Fruit fly (Drosophila melanogaster) whole organism, embryonic: ENCODE measurements around the gene Ptp4E.

Experiments used
- Asciz ChIP-seq: fragments of 200-800 bp; sonication (Bioruptor generic); optimal IDR thresholded peaks from 2 replicates; lab custom pipeline; 2017; ENCODE audit warnings: missing biosample characterization, mild to moderate bottlenecking, missing genetic modification characterization, missing genetic modification reagents
- Atf-2 ChIP-seq: fragments of 200-800 bp; sonication (Bioruptor generic); optimal IDR thresholded peaks from 2 replicates; lab custom pipeline; 2016; ENCODE audit warnings: missing biosample characterization, missing genetic modification characterization
- Awh ChIP-seq: fragments of 200-800 bp; sonication (Bioruptor generic); IDR thresholded peaks from 2 replicates; pipeline ENCODE4, ENCODE4 v1.3.6; 2022; ENCODE audit warnings: missing biosample characterization, missing genetic modification characterization
- B-H1 ChIP-seq: fragments of 200-800 bp; sonication (Bioruptor generic); IDR thresholded peaks from 3 replicates; pipeline ENCODE4 v1.3.6; 2022; ENCODE audit warnings: missing biosample characterization, missing genetic modification characterization
- Bdp1 ChIP-seq: fragments of 200-800 bp; sonication (Bioruptor generic); optimal IDR thresholded peaks from 3 replicates; lab custom pipeline; 2016; ENCODE audit warnings: missing biosample characterization, missing genetic modification characterization
- CG10431 ChIP-seq: fragments of 200-800 bp; sonication (Bioruptor generic); optimal IDR thresholded peaks from 3 replicates; lab custom pipeline; 2018; ENCODE audit warnings: missing biosample characterization, mild to moderate bottlenecking, missing genetic modification characterization
- CG11093 ChIP-seq: fragments of 200-800 bp; sonication (Bioruptor generic); IDR thresholded peaks from 3 replicates; pipeline ENCODE4 v1.3.6; 2022; ENCODE audit warnings: missing biosample characterization, missing genetic modification characterization
- CG11398 ChIP-seq: fragments of 200-800 bp; sonication (Bioruptor generic); optimal IDR thresholded peaks from 2 replicates; lab custom pipeline; 2016; ENCODE audit warnings: missing biosample characterization, missing genetic modification characterization
- CG11696 ChIP-seq: fragments of 200-800 bp; sonication (Bioruptor generic); IDR thresholded peaks from 2 replicates; pipeline ENCODE4 v1.3.6; 2022; ENCODE audit warnings: missing biosample characterization, missing genetic modification characterization
- CG13296 ChIP-seq: fragments of 200-800 bp; sonication (Bioruptor generic); optimal IDR thresholded peaks from 3 replicates; lab custom pipeline; 2018; ENCODE audit warnings: missing biosample characterization, mild to moderate bottlenecking, missing genetic modification characterization
- CG13624 ChIP-seq: fragments of 200-800 bp; sonication (Bioruptor generic); optimal IDR thresholded peaks from 2 replicates; lab custom pipeline; 2016; ENCODE audit warnings: missing biosample characterization, missing genetic modification characterization
- CG14050 ChIP-seq: fragments of 200-800 bp; sonication (Bioruptor generic); IDR thresholded peaks from 3 replicates; pipeline ENCODE4 v1.3.6; 2022; ENCODE audit warnings: missing biosample characterization, missing genetic modification characterization
- CG14441 ChIP-seq: fragments of 200-800 bp; sonication (Bioruptor generic); IDR thresholded peaks from 2 replicates; pipeline ENCODE4 v1.3.6; 2022; ENCODE audit warnings: missing biosample characterization, missing genetic modification characterization
- CG1529 ChIP-seq: fragments of 200-800 bp; sonication (Bioruptor generic); optimal IDR thresholded peaks from 3 replicates; lab custom pipeline; 2018; ENCODE audit warnings: missing biosample characterization, missing genetic modification characterization
- CG17359 ChIP-seq: fragments of 200-800 bp; sonication (Bioruptor generic); optimal IDR thresholded peaks from 3 replicates; lab custom pipeline; 2018; ENCODE audit warnings: missing biosample characterization, mild to moderate bottlenecking, missing genetic modification characterization, moderate library complexity
- CG18476 ChIP-seq: fragments of 200-800 bp; sonication (Bioruptor generic); optimal IDR thresholded peaks from 2 replicates; lab custom pipeline; 2016; ENCODE audit warnings: missing biosample characterization, mild to moderate bottlenecking, missing genetic modification characterization
- CG2120 ChIP-seq: fragments of 200-800 bp; sonication (Bioruptor generic); optimal IDR thresholded peaks from 3 replicates; lab custom pipeline; 2016; ENCODE audit warnings: missing biosample characterization, missing genetic modification characterization
- CG2202 ChIP-seq: fragments of 200-800 bp; sonication (Bioruptor generic); optimal IDR thresholded peaks from 2 replicates; lab custom pipeline; 2018; ENCODE audit warnings: missing biosample characterization, mild to moderate bottlenecking, missing genetic modification characterization
- CG31365 ChIP-seq: fragments of 200-800 bp; sonication (Bioruptor generic); optimal IDR thresholded peaks from 2 replicates; lab custom pipeline; 2018; ENCODE audit warnings: missing biosample characterization, mild to moderate bottlenecking, missing genetic modification characterization
- CG4282 ChIP-seq: fragments of 200-800 bp; sonication (Bioruptor generic); optimal IDR thresholded peaks from 2 replicates; lab custom pipeline; 2016; ENCODE audit warnings: missing biosample characterization, missing genetic modification characterization
- CG6175 ChIP-seq: fragments of 200-800 bp; sonication (Bioruptor generic); IDR thresholded peaks from 3 replicates; pipeline ENCODE4 v1.3.6; 2022; ENCODE audit warnings: missing biosample characterization, missing genetic modification characterization
- CG6689 ChIP-seq: fragments of 200-800 bp; sonication (Bioruptor generic); IDR thresholded peaks from 2 replicates; pipeline ENCODE4 v1.3.6; 2022; ENCODE audit warnings: missing biosample characterization, missing genetic modification characterization
- CG8388 ChIP-seq: fragments of 200-800 bp; sonication (Bioruptor generic); optimal IDR thresholded peaks from 2 replicates; lab custom pipeline; 2019; ENCODE audit warnings: missing biosample characterization, mild to moderate bottlenecking, missing genetic modification characterization, moderate library complexity
- CG8478 ChIP-seq: fragments of >200 bp; optimal IDR thresholded peaks from 2 replicates; lab custom pipeline; 2018
- CG8765 ChIP-seq: fragments of 200-800 bp; sonication (Bioruptor generic); IDR thresholded peaks from 2 replicates; pipeline ENCODE4 v1.3.6; 2022; ENCODE audit warnings: missing biosample characterization, missing genetic modification characterization
- CG9727 ChIP-seq: fragments of 200-800 bp; sonication (Bioruptor generic); optimal IDR thresholded peaks from 3 replicates; lab custom pipeline; 2017; ENCODE audit warnings: missing biosample characterization, mild to moderate bottlenecking, missing genetic modification characterization
- CG9932 ChIP-seq: fragments of 200-800 bp; sonication (Bioruptor generic); IDR thresholded peaks from 2 replicates; pipeline ENCODE4 v1.3.6; 2022; ENCODE audit warnings: missing biosample characterization, missing genetic modification characterization
- CoRest ChIP-seq: fragments of 200-800 bp; sonication (Bioruptor generic); optimal IDR thresholded peaks from 3 replicates; lab custom pipeline; 2018; ENCODE audit warnings: missing biosample characterization, mild to moderate bottlenecking, missing genetic modification characterization, moderate library complexity
- D19B ChIP-seq: fragments of 200-800 bp; sonication (Bioruptor generic); optimal IDR thresholded peaks from 2 replicates; lab custom pipeline; 2017; ENCODE audit warnings: missing biosample characterization, mild to moderate bottlenecking, missing genetic modification characterization
- Hr39 ChIP-seq: fragments of >200 bp; optimal IDR thresholded peaks from 2 replicates; lab custom pipeline; 2017
- Hsf ChIP-seq: fragments of 200-800 bp; sonication (Bioruptor generic); optimal IDR thresholded peaks from 3 replicates; lab custom pipeline; 2016; ENCODE audit warnings: missing biosample characterization, missing genetic modification characterization
- Lim3 ChIP-seq: fragments of 200-800 bp; sonication (Bioruptor generic); IDR thresholded peaks from 2 replicates; pipeline ENCODE4 v1.3.6; 2022; ENCODE audit warnings: missing biosample characterization, missing genetic modification characterization
- Rx ChIP-seq: fragments of 200-800 bp; sonication (Bioruptor generic); IDR thresholded peaks from 2 replicates; pipeline ENCODE4 v1.3.6; 2022; ENCODE audit warnings: missing biosample characterization, missing genetic modification characterization
- Vsx1 ChIP-seq: fragments of 200-800 bp; sonication (Bioruptor generic); optimal IDR thresholded peaks from 2 replicates; lab custom pipeline; 2017; ENCODE audit warnings: missing biosample characterization, mild to moderate bottlenecking, missing genetic modification characterization, missing genetic modification reagents
- Xbp1 ChIP-seq: fragments of 200-800 bp; sonication (Bioruptor generic); optimal IDR thresholded peaks from 3 replicates; lab custom pipeline; 2016; ENCODE audit warnings: missing biosample characterization, mild to moderate bottlenecking, missing genetic modification characterization
- ase ChIP-seq: fragments of 200-800 bp; sonication (Bioruptor generic); IDR thresholded peaks from 3 replicates; pipeline ENCODE4 v1.3.6; 2022; ENCODE audit warnings: missing biosample characterization, missing genetic modification characterization
- bowl ChIP-seq: fragments of 200-800 bp; sonication (Bioruptor generic); IDR thresholded peaks from 2 replicates; pipeline ENCODE4 v1.3.6; 2022; ENCODE audit warnings: missing biosample characterization, missing genetic modification characterization
- cato ChIP-seq: fragments of 200-800 bp; sonication (Bioruptor generic); optimal IDR thresholded peaks from 2 replicates; lab custom pipeline; 2016; ENCODE audit warnings: missing biosample characterization, missing genetic modification characterization, borderline replicate concordance
- caup ChIP-seq: fragments of 200-800 bp; sonication (Bioruptor generic); optimal IDR thresholded peaks from 3 replicates; lab custom pipeline; 2017; ENCODE audit warnings: missing biosample characterization, mild to moderate bottlenecking, missing genetic modification characterization, moderate library complexity; ENCODE audit not compliant: severe bottlenecking
- dmrt99B ChIP-seq: fragments of 200-800 bp; sonication (Bioruptor generic); optimal IDR thresholded peaks from 2 replicates; lab custom pipeline; 2018; ENCODE audit warnings: missing biosample characterization, mild to moderate bottlenecking, missing genetic modification characterization, moderate library complexity
- gce ChIP-seq: fragments of 200-800 bp; sonication (Bioruptor generic); IDR thresholded peaks from 3 replicates; pipeline ENCODE4 v1.3.6; 2022; ENCODE audit warnings: missing biosample characterization, missing genetic modification characterization
- gt ChIP-seq: fragments of 200-800 bp; sonication (Bioruptor generic); IDR thresholded peaks from 2 replicates; pipeline ENCODE4 v1.3.6; 2022; ENCODE audit warnings: missing biosample characterization, missing genetic modification characterization
- hth ChIP-seq: fragments of >200 bp; optimal IDR thresholded peaks from 2 replicates; lab custom pipeline; 2017; ENCODE audit warnings: inconsistent platforms
- lilli ChIP-seq: fragments of 200-800 bp; sonication (Bioruptor generic); optimal IDR thresholded peaks from 3 replicates; lab custom pipeline; 2016; ENCODE audit warnings: missing biosample characterization, missing genetic modification characterization
- otp ChIP-seq: fragments of 200-800 bp; sonication (Bioruptor generic); IDR thresholded peaks from 3 replicates; pipeline ENCODE4, ENCODE4 v1.3.6; 2022; ENCODE audit warnings: missing biosample characterization, missing genetic modification characterization
- p53 ChIP-seq: fragments of 200-800 bp; sonication (Bioruptor generic); optimal IDR thresholded peaks from 2 replicates; lab custom pipeline; 2016; ENCODE audit warnings: missing biosample characterization, missing genetic modification characterization
- rib ChIP-seq: fragments of 200-800 bp; sonication (Bioruptor generic); IDR thresholded peaks from 2 replicates; pipeline ENCODE4 v1.3.6; 2022; ENCODE audit warnings: missing biosample characterization, missing genetic modification characterization
- stc ChIP-seq: fragments of 200-800 bp; sonication (Bioruptor generic); IDR thresholded peaks from 2 replicates; pipeline ENCODE4 v1.3.6; 2022; ENCODE audit warnings: missing biosample characterization, missing genetic modification characterization
- tup ChIP-seq: fragments of 200-800 bp; sonication (Bioruptor generic); optimal IDR thresholded peaks from 2 replicates; lab custom pipeline; 2016; ENCODE audit warnings: missing biosample characterization, mild to moderate bottlenecking, missing genetic modification characterization, moderate library complexity
- zfh2 ChIP-seq: fragments of 200-800 bp; sonication (Bioruptor generic); optimal IDR thresholded peaks from 2 replicates; lab custom pipeline; 2016; ENCODE audit warnings: missing biosample characterization, missing genetic modification characterization

Ptp4E gene

dm6 chrX:4919040-4919881, 19.7 kb upstream of the Ptp4E start (continued):
- TF ChIP-seq CG2120 = peak; percentile 88
- TF ChIP-seq bowl (GFP tag; lab: Robert Waterston, UW) = peak; percentile 52; the same call in 1 of the 2 replicates
- TF ChIP-seq rib = peak; percentile 63
- peak; percentile 14 for TF ChIP-seq CG1529 (GFP tag; lab: Kevin White, UChicago)
- TF ChIP-seq CG6689 = peak; percentile 84
- peak; percentile 45 for TF ChIP-seq CG10431 (GFP tag; lab: Kevin White, UChicago)
- TF ChIP-seq Rx (GFP tag; lab: Robert Waterston, UW) = peak; percentile 83
- TF ChIP-seq CG11398 (GFP tag; lab: Kevin White, UChicago) = peak; percentile 70
- no peak for TF ChIP-seq Asciz
- no peak for TF ChIP-seq hth (lab: Kevin White, UChicago)
- TF ChIP-seq otp = peak; percentile 70; the same call in 1 of the 3 replicates
- no peak for TF ChIP-seq Hr39 (lab: Kevin White, UChicago)
- peak; percentile 79 for TF ChIP-seq dmrt99B (tag; lab: Kevin White, UChicago)
- peak; percentile 27; the same call in 1 of the 2 replicates for TF ChIP-seq Lim3
- TF ChIP-seq CG9932 (GFP tag; lab: Robert Waterston, UW) = peak; percentile 66
- TF ChIP-seq CG8478 (lab: Kevin White, UChicago) = no peak
- peak; percentile 79 for TF ChIP-seq stc
- peak; percentile 86 for TF ChIP-seq CG11093 (GFP tag; lab: Robert Waterston, UW)
- TF ChIP-seq lilli (GFP tag; lab: Kevin White, UChicago) = peak; percentile 86
- peak; percentile 28 for TF ChIP-seq CG2202 (tag; lab: Kevin White, UChicago)
- TF ChIP-seq caup (GFP tag; lab: Kevin White, UChicago) = peak; percentile 75
- peak; percentile 88 for TF ChIP-seq Xbp1 (GFP tag; lab: Kevin White, UChicago)
- no peak; the same call in 1 of the 2 replicates for TF ChIP-seq gt (GFP tag; lab: Robert Waterston, UW)
- TF ChIP-seq cato = peak; percentile 65
- peak; percentile 57 for TF ChIP-seq Bdp1 (GFP tag; lab: Kevin White, UChicago)
- peak; percentile 80 for TF ChIP-seq B-H1 (GFP tag; lab: Robert Waterston, UW)
- peak; percentile 55 for TF ChIP-seq CG9727 (GFP tag; lab: Kevin White, UChicago)
- TF ChIP-seq zfh2 (GFP tag; lab: Kevin White, UChicago) = peak; percentile 75
- TF ChIP-seq tup (GFP tag; lab: Kevin White, UChicago) = peak; percentile 14
- TF ChIP-seq CG8765 = peak; percentile 41; the same call in 1 of the 2 replicates
- TF ChIP-seq CG6175 = peak; percentile 77; the same call in 2 of the 3 replicates
- peak; percentile 78 for TF ChIP-seq CoRest (tag; lab: Kevin White, UChicago)
- TF ChIP-seq D19B = peak; percentile 35
- peak; percentile 56 for TF ChIP-seq CG31365 (tag; lab: Kevin White, UChicago)
- 0 out of 3 replicates have a peak, but pooled peaks have one; percentile 63 for TF ChIP-seq gce
- peak; percentile 49 for TF ChIP-seq p53 (GFP tag; lab: Kevin White, UChicago)
- peak; percentile 58 for TF ChIP-seq CG8388 (GFP tag; lab: Kevin White, UChicago)
- TF ChIP-seq CG11696 (GFP tag; lab: Robert Waterston, UW) = peak; percentile 77
- peak; percentile 84 for TF ChIP-seq ase
- peak; percentile 75 for TF ChIP-seq CG18476
- peak; percentile 93 for TF ChIP-seq CG14441 (GFP tag; lab: Robert Waterston, UW)
- TF ChIP-seq CG17359 (tag; lab: Kevin White, UChicago) = peak; percentile 86
- TF ChIP-seq CG4282 = peak; percentile 66
- TF ChIP-seq Awh (GFP tag; lab: Robert Waterston, UW) = peak; percentile 63
- peak; percentile 79 for TF ChIP-seq CG13296 (GFP tag; lab: Kevin White, UChicago)
- peak; percentile 74 for TF ChIP-seq CG14050
- peak; percentile 76 for TF ChIP-seq CG13624
- no peak for TF ChIP-seq Vsx1 (GFP tag; lab: Kevin White, UChicago)
- peak; percentile 79 for TF ChIP-seq Atf-2 (GFP tag; lab: Kevin White, UChicago)
- peak; percentile 82 for TF ChIP-seq Hsf
